Worm (Caenorhabditis elegans) whole organism, L2 larva: ENCODE data around the gene F35D2.2.

ENCODE experiments used
- ZK546.5 ChIP-seq: sonication (generic microtip); optimal IDR thresholded peaks from 2 replicates; lab custom pipeline; 2017; ENCODE audit warnings: missing biosample characterization, missing genetic modification characterization
- lsy-2 ChIP-seq, 2 experiments: fragments of 150-350 bp in 1 of 2; sonication (generic microtip) in 1 of 2; optimal IDR thresholded peaks; 2 replicates each; lab custom pipeline; 2014 to 2017; ENCODE audit warnings: missing biosample characterization in 2 of 2, missing genetic modification characterization in 2 of 2
- sem-4 ChIP-seq: fragments of 150-350 bp; optimal IDR thresholded peaks from 2 replicates; lab custom pipeline; 2014; ENCODE audit warnings: missing biosample characterization, missing genetic modification reagents, missing genetic modification characterization
- ztf-11 ChIP-seq: sonication (generic microtip); optimal IDR thresholded peaks from 2 replicates; lab custom pipeline; 2017; ENCODE audit warnings: missing biosample characterization, missing genetic modification characterization

DNA sequence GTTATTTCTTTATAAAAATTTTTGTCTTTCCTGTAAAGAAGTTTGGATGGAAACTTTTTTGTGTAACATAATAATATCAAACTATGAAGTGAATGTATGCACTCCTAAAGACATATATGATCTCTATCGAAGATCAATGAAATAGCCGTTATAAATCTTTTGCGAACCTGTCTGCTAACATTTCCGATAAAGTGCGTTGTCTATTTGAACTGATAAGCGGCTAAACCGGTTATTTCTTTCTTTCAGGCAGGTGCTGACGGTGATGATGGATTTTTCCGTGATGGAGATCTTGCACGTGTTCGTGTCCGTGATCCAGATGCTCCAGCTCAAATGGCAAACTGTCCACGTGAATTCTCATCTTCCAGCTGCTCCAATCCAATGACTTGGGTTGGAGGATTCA is 42.8 kb upstream of the F35D2.2 start:
- TF ChIP-seq sem-4 (no peak), ZK546.5 (tag; lab: Kevin White, UChicago) (no peak), lsy-2 (tag; optimal IDR thresholded peaks at IDR 0.05; lab: Kevin White, UChicago) (no peak), ztf-11 (no peak)
